Worm (Caenorhabditis elegans) whole organism, young adult: ENCODE data around the gene qdpr-1.

Experiments
- B0019.2 ChIP-seq: fragments of 200-800 bp; sonication (Bioruptor generic); conservative IDR thresholded peaks from 2 replicates; pipeline ENCODE4 v1.3.6; 2022; ENCODE audit warnings: missing genetic modification reagents, missing genetic modification characterization, missing compliant biosample characterization
- B0336.3 ChIP-seq: fragments of 200-800 bp; sonication (Bioruptor generic); IDR thresholded peaks from 2 replicates; pipeline ENCODE4 v1.3.6; 2022; ENCODE audit warnings: missing genetic modification characterization, missing compliant biosample characterization
- F37B4.10 ChIP-seq: fragments of 200-800 bp; sonication (Bioruptor generic); IDR thresholded peaks from 2 replicates; pipeline ENCODE4 v1.3.6; 2022; ENCODE audit warnings: missing genetic modification characterization, missing compliant biosample characterization
- F49E8.2 ChIP-seq: sonication (generic microtip); optimal IDR thresholded peaks from 3 replicates; lab custom pipeline; 2017; ENCODE audit warnings: missing genetic modification characterization, mild to moderate bottlenecking, missing compliant biosample characterization, antibody characterized with exemption, moderate library complexity; ENCODE audit not compliant: insufficient read depth
- T26A5.8 ChIP-seq: sonication (generic microtip); optimal IDR thresholded peaks from 2 replicates; lab custom pipeline; 2016; ENCODE audit warnings: missing genetic modification characterization, missing compliant biosample characterization
- Y79H2A.3 ChIP-seq: fragments of 200-800 bp; sonication (Bioruptor generic); conservative IDR thresholded peaks from 2 replicates; pipeline ENCODE4 v1.3.6; 2022; ENCODE audit warnings: missing genetic modification reagents, missing genetic modification characterization, missing compliant biosample characterization
- atf-7 ChIP-seq: sonication (generic microtip); optimal IDR thresholded peaks from 2 replicates; lab custom pipeline; 2017; ENCODE audit warnings: mild to moderate bottlenecking, missing genetic modification characterization, missing compliant biosample characterization
- athp-1 ChIP-seq: sonication (generic microtip); optimal IDR thresholded peaks from 2 replicates; lab custom pipeline; 2017; ENCODE audit warnings: mild to moderate bottlenecking, missing genetic modification characterization, missing compliant biosample characterization
- attf-5 ChIP-seq: fragments of 200-800 bp; sonication (Bioruptor generic); optimal IDR thresholded peaks from 2 replicates; lab custom pipeline; 2018; ENCODE audit warnings: mild to moderate bottlenecking, missing genetic modification characterization, missing compliant biosample characterization
- attf-6 ChIP-seq: fragments of 200-800 bp; sonication (Bioruptor generic); IDR thresholded peaks from 2 replicates; pipeline ENCODE4 v1.3.6; 2022; ENCODE audit warnings: missing genetic modification reagents, missing genetic modification characterization, missing compliant biosample characterization
- cebp-1 ChIP-seq, 2 experiments: fragments of 200-800 bp in 1 of 2; sonication (Bioruptor generic) in 1 of 2; sonication (generic microtip) in 1 of 2; IDR thresholded peaks in 1 of 2; optimal IDR thresholded peaks in 1 of 2; 2 replicates each; pipeline versions ENCODE4 v1.3.6 to Lab custom; 2017 to 2022; ENCODE audit warnings: missing compliant biosample characterization in 2 of 2, missing genetic modification characterization in 2 of 2, mild to moderate bottlenecking in 1 of 2, missing genetic modification reagents in 1 of 2, moderate library complexity in 1 of 2
- cebp-2 ChIP-seq: fragments of 200-800 bp; sonication (Bioruptor generic); IDR thresholded peaks from 2 replicates; pipeline ENCODE4 v1.3.6; 2022; ENCODE audit warnings: missing genetic modification characterization, missing compliant biosample characterization
- ceh-40 ChIP-seq: fragments of 200-800 bp; sonication (Bioruptor generic); IDR thresholded peaks from 2 replicates; pipeline ENCODE4 v1.3.6; 2022; ENCODE audit warnings: missing genetic modification characterization, missing compliant biosample characterization
- chd-7 ChIP-seq: sonication (generic microtip); optimal IDR thresholded peaks from 2 replicates; lab custom pipeline; 2016; ENCODE audit warnings: mild to moderate bottlenecking, missing genetic modification characterization, moderate library complexity, missing compliant biosample characterization
- dox-1 ChIP-seq: fragments of 200-800 bp; sonication (Bioruptor generic); IDR thresholded peaks from 2 replicates; pipeline ENCODE4 v1.3.6; 2022; ENCODE audit warnings: missing genetic modification reagents, missing genetic modification characterization, missing compliant biosample characterization
- efl-1 ChIP-seq: fragments of 150-350 bp; optimal IDR thresholded peaks from 2 replicates; lab custom pipeline; 2014; ENCODE audit warnings: missing biosample characterization, missing genetic modification reagents, missing genetic modification characterization
- egrh-3 ChIP-seq: fragments of 200-800 bp; sonication (Bioruptor generic); IDR thresholded peaks from 2 replicates; pipeline ENCODE4 v1.3.6; 2022; ENCODE audit warnings: missing genetic modification reagents, missing genetic modification characterization, missing compliant biosample characterization
- fkh-3 ChIP-seq: sonication (generic microtip); optimal IDR thresholded peaks from 2 replicates; lab custom pipeline; 2016; ENCODE audit warnings: mild to moderate bottlenecking, missing genetic modification characterization, missing compliant biosample characterization
- hlh-12 ChIP-seq: sonication (generic microtip); optimal IDR thresholded peaks from 2 replicates; lab custom pipeline; 2016; ENCODE audit warnings: missing genetic modification characterization, missing compliant biosample characterization
- hmg-1.2 ChIP-seq: fragments of 200-800 bp; sonication (Bioruptor generic); IDR thresholded peaks from 2 replicates; pipeline ENCODE4 v1.3.6; 2022; ENCODE audit warnings: missing genetic modification reagents, missing genetic modification characterization, missing compliant biosample characterization
- hmg-20 ChIP-seq: fragments of 200-800 bp; sonication (Bioruptor generic); IDR thresholded peaks from 2 replicates; pipeline ENCODE4 v1.3.6; 2022; ENCODE audit warnings: missing genetic modification reagents, missing genetic modification characterization, missing compliant biosample characterization
- lin-40 ChIP-seq: sonication (generic microtip); optimal IDR thresholded peaks from 2 replicates; lab custom pipeline; 2016; ENCODE audit warnings: missing genetic modification characterization, mild to moderate bottlenecking, missing compliant biosample characterization, missing genotype, missing genetic modification reagents
- lsl-1 ChIP-seq: fragments of 200-800 bp; sonication (Bioruptor generic); optimal IDR thresholded peaks from 2 replicates; lab custom pipeline; 2018; ENCODE audit warnings: mild to moderate bottlenecking, missing genetic modification characterization, moderate library complexity, missing compliant biosample characterization
- madf-3 ChIP-seq: fragments of 200-800 bp; sonication (Bioruptor generic); IDR thresholded peaks from 2 replicates; pipeline ENCODE4 v1.3.6; 2022; ENCODE audit warnings: missing genetic modification reagents, missing genetic modification characterization, missing compliant biosample characterization
- madf-6 ChIP-seq: fragments of 200-800 bp; sonication (Bioruptor generic); IDR thresholded peaks from 2 replicates; pipeline ENCODE4 v1.3.6; 2022; ENCODE audit warnings: missing genetic modification reagents, missing genetic modification characterization, missing compliant biosample characterization
- mcd-1 ChIP-seq: fragments of 200-800 bp; sonication (Bioruptor generic); IDR thresholded peaks from 2 replicates; pipeline ENCODE4 v1.3.6; 2022; ENCODE audit warnings: missing genetic modification reagents, missing genetic modification characterization, missing compliant biosample characterization
- nfya-2 ChIP-seq: fragments of 200-800 bp; sonication (Bioruptor generic); IDR thresholded peaks from 2 replicates; pipeline ENCODE4 v1.3.6; 2022; ENCODE audit warnings: missing genetic modification reagents, missing genetic modification characterization, missing compliant biosample characterization
- nhr-80 ChIP-seq: sonication (generic microtip); optimal IDR thresholded peaks from 2 replicates; lab custom pipeline; 2016; ENCODE audit warnings: missing genetic modification characterization, missing compliant biosample characterization
- pbrm-1 ChIP-seq: fragments of 200-800 bp; sonication (Bioruptor generic); IDR thresholded peaks from 2 replicates; pipeline ENCODE4 v1.3.6; 2022; ENCODE audit warnings: missing genetic modification reagents, missing genetic modification characterization, missing compliant biosample characterization
- snpc-3.4 ChIP-seq: sonication (generic microtip); optimal IDR thresholded peaks from 2 replicates; lab custom pipeline; 2017; ENCODE audit warnings: missing genetic modification characterization, mild to moderate bottlenecking, missing compliant biosample characterization, antibody characterized with exemption, moderate library complexity, missing genotype, missing genetic modification reagents
- snpc-4 ChIP-seq, 5 experiments: fragments of 150-350 bp in 1 of 5; sonication (generic microtip) in 4 of 5; optimal IDR thresholded peaks; 2 replicates each; lab custom pipeline; 2014 to 2018; ENCODE audit warnings: missing genetic modification characterization in 5 of 5, missing biosample characterization in 3 of 5, antibody characterized with exemption in 2 of 5, mild to moderate bottlenecking in 2 of 5, missing compliant biosample characterization in 2 of 5, missing genotype in 2 of 5, moderate library complexity in 2 of 5, missing genetic modification reagents in 1 of 5
- somi-1 ChIP-seq: fragments of 200-800 bp; sonication (Bioruptor generic); optimal IDR thresholded peaks from 2 replicates; lab custom pipeline; 2018; ENCODE audit warnings: mild to moderate bottlenecking, missing genetic modification characterization, missing compliant biosample characterization
- tbp1 ChIP-seq: fragments of 200-800 bp; sonication (Bioruptor generic); optimal IDR thresholded peaks from 2 replicates; lab custom pipeline; 2018; ENCODE audit warnings: mild to moderate bottlenecking, missing genetic modification characterization, missing compliant biosample characterization
- tlf-1 ChIP-seq: fragments of 200-800 bp; sonication (Bioruptor generic); optimal IDR thresholded peaks from 2 replicates; lab custom pipeline; 2018; ENCODE audit warnings: mild to moderate bottlenecking, missing genetic modification characterization, missing compliant biosample characterization
- zim-3 ChIP-seq: sonication (generic microtip); optimal IDR thresholded peaks from 2 replicates; lab custom pipeline; 2017; ENCODE audit warnings: mild to moderate bottlenecking, missing genetic modification characterization, moderate library complexity, missing compliant biosample characterization
- ztf-18 ChIP-seq: sonication (generic microtip); optimal IDR thresholded peaks from 2 replicates; lab custom pipeline; 2016; ENCODE audit warnings: missing genotype, mild to moderate bottlenecking, missing genetic modification characterization, missing compliant biosample characterization
- ztf-25 ChIP-seq: fragments of 200-800 bp; sonication (Bioruptor generic); IDR thresholded peaks from 2 replicates; pipeline ENCODE4 v1.3.6; 2022; ENCODE audit warnings: missing genetic modification reagents, missing genetic modification characterization, missing compliant biosample characterization
- ztf-26 ChIP-seq: sonication (generic microtip); optimal IDR thresholded peaks from 2 replicates; lab custom pipeline; 2017; ENCODE audit warnings: missing genetic modification characterization, missing compliant biosample characterization

qdpr-1 gene

DNA sequence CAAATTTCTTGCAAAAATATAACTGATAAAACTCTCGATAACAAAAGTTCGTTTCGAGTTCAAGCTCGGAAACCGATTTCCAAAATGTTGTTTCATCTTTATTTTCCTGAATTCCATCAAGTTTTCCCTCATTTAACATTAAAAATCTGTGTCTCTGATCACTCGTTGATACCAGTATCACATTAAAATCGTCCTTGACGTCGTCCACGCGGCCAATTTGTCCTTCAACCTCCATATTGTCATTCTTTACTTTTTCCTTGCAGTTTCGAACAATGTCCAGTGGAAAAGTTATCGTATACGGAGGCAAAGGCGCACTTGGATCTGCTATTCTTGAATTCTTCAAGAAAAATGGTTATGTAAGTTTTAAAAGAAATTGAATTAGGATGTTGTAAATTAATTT, at the start of gene qdpr-1:
Gene qdpr-1, plus strand, starts transcription at position 264 of the 400 bp plus-strand sequence.
- TF ChIP-seq zim-3 (tag; lab: Kevin White, UChicago): no peak
- TF ChIP-seq cebp-1 (GFP tag; IDR thresholded peaks at IDR 0.05; lab: Robert Waterston, UW): no peak
- no peak for TF ChIP-seq cebp-1 (tag; optimal IDR thresholded peaks at IDR 0.05; lab: Kevin White, UChicago)
- no peak for TF ChIP-seq Y79H2A.3 (GFP tag; lab: Robert Waterston, UW)
- no peak for TF ChIP-seq somi-1 (GFP tag; lab: Kevin White, UChicago)
- TF ChIP-seq attf-6 (GFP tag; lab: Robert Waterston, UW): no peak
- TF ChIP-seq, all 124 proteins: peak for 0

ce11 chrIII:13344538-13345136, 49.1 kb upstream of the qdpr-1 start, which contains the start of gene acaa-2:
Gene acaa-2, plus strand, starts transcription at chrIII:13344937.
- peak; percentile 24 for TF ChIP-seq lsl-1 (GFP tag; lab: Kevin White, UChicago)
- TF ChIP-seq ceh-40 (GFP tag; lab: Robert Waterston, UW): 0 out of 2 replicates have a peak, but pooled peaks have one; percentile 7
- TF ChIP-seq hmg-1.2 (GFP tag; lab: Robert Waterston, UW): peak; percentile 26; the same call in 1 of the 2 replicates
- no peak for TF ChIP-seq nfya-2 (GFP tag; lab: Robert Waterston, UW)
- no peak for TF ChIP-seq fkh-3 (tag; lab: Kevin White, UChicago)
- peak; percentile 35 for TF ChIP-seq attf-5 (GFP tag; lab: Kevin White, UChicago)
- TF ChIP-seq pbrm-1 (GFP tag; lab: Robert Waterston, UW): peak; percentile 9; the same call in 1 of the 2 replicates
- TF ChIP-seq lin-40 (tag; lab: Kevin White, UChicago): peak; percentile 12
- peak; percentile 37 for TF ChIP-seq nhr-80 (tag; lab: Kevin White, UChicago)
- no peak for TF ChIP-seq mcd-1 (GFP tag; lab: Robert Waterston, UW)
- peak; percentile 30 for TF ChIP-seq ztf-18 (tag; lab: Kevin White, UChicago)
- no peak for TF ChIP-seq snpc-4 (GFP tag; optimal IDR thresholded peaks at IDR 0.05; lab: Kevin White, UChicago)
- TF ChIP-seq snpc-4 (tag; optimal IDR thresholded peaks at IDR 0.05; lab: Kevin White, UChicago): peak in 2 of 4 experiments; percentile 13 to 18
- TF ChIP-seq efl-1 (GFP tag; lab: Kevin White, UChicago): peak; percentile 54
- TF ChIP-seq F37B4.10 (GFP tag; lab: Robert Waterston, UW): no peak
- no peak for TF ChIP-seq hlh-12 (tag; lab: Kevin White, UChicago)
- TF ChIP-seq snpc-3.4: peak; percentile 41
- no peak for TF ChIP-seq ztf-26
- TF ChIP-seq madf-6 (GFP tag; lab: Robert Waterston, UW): peak; percentile 61; the same call in 1 of the 2 replicates
- no peak for TF ChIP-seq cebp-1 (GFP tag; IDR thresholded peaks at IDR 0.05; lab: Robert Waterston, UW)
- peak; percentile 15 for TF ChIP-seq cebp-1 (tag; optimal IDR thresholded peaks at IDR 0.05; lab: Kevin White, UChicago)
- TF ChIP-seq F49E8.2: peak; percentile 24
- 0 out of 2 replicates have a peak, but pooled peaks have one; percentile 18 for TF ChIP-seq cebp-2 (GFP tag; lab: Robert Waterston, UW)

DNA sequence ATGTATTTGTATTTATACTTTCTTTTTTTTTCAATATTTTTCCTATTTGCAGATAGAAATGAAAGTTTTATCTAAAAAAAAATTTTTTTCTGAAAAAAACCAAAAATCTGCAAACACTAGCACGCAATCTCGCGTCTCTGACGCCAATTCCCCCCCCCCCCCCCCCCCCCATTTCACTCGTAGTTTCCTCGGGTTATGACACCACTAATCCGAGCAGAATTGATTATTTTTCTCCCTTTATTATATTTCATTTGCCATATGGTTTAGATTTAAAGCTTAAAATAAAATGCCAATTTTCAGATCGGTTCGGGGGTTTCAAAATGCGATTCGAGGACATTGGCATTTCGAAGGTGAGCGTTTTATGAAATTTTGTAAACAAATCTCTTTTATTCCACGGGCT, 46.9 kb upstream of the qdpr-1 start, which contains the start of gene mtm-6:
Gene mtm-6, plus strand, starts transcription at position 301 of the 400 bp plus-strand sequence.
- no peak for TF ChIP-seq ztf-25 (GFP tag; lab: Robert Waterston, UW)
- TF ChIP-seq fkh-3 (tag; lab: Kevin White, UChicago): peak; percentile 49
- TF ChIP-seq T26A5.8 (tag; lab: Kevin White, UChicago): no peak
- TF ChIP-seq B0019.2 (GFP tag; lab: Robert Waterston, UW): no peak
- peak; percentile 27 for TF ChIP-seq atf-7 (tag; lab: Kevin White, UChicago)
- no peak for TF ChIP-seq chd-7 (tag; lab: Kevin White, UChicago)
- peak; percentile 9 for TF ChIP-seq attf-5 (GFP tag; lab: Kevin White, UChicago)
- TF ChIP-seq tlf-1 (GFP tag; lab: Kevin White, UChicago): peak; percentile 41
- TF ChIP-seq cebp-1 (GFP tag; IDR thresholded peaks at IDR 0.05; lab: Robert Waterston, UW): no peak
- TF ChIP-seq cebp-1 (tag; optimal IDR thresholded peaks at IDR 0.05; lab: Kevin White, UChicago): peak; percentile 43
- peak; percentile 40; the same call in 1 of the 2 replicates for TF ChIP-seq egrh-3 (GFP tag; lab: Robert Waterston, UW)
- no peak for TF ChIP-seq madf-3
- peak; percentile 43; the same call in 1 of the 2 replicates for TF ChIP-seq B0336.3
- TF ChIP-seq dox-1: peak; percentile 35; the same call in 1 of the 2 replicates
- peak; percentile 6 for TF ChIP-seq tbp1 (GFP tag; lab: Kevin White, UChicago)
- peak; percentile 25 for TF ChIP-seq athp-1 (tag; lab: Kevin White, UChicago)
- no peak for TF ChIP-seq hmg-20 (GFP tag; lab: Robert Waterston, UW)
- TF ChIP-seq ztf-26: no peak
- TF ChIP-seq, all 124 proteins: peak for 10
